Worm (Caenorhabditis elegans): Measurements from ENCODE around the gene fbxb-49.

DNA sequence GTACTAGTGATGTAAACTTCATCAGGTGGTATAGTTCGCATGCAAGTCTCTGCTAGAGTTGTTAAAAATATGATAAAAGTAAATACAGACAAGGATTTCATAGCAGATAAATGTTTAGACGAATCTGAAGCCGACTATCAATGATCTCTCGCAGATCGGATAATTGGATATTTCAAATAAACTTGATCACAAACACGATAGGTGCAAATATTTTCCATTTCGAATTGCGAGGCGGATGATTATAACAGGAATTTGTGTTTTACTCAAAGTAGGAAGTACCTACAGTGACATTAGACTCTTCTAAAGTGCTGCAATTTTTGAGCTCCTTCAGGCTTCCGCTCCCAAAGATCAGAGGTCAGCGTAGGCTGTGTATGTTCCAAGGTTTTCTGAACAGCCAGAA, 21.5 kb downstream of the fbxb-49 start, which contains the start of gene T07H3.7:
- no peak for TF ChIP-seq egl-27 (tag; optimal IDR thresholded peaks at IDR 0.05)
- no peak for TF ChIP-seq C34F6.9 (tag; optimal IDR thresholded peaks at IDR 0.05)
- TF ChIP-seq lin-13 (GFP tag; optimal IDR thresholded peaks at IDR 0.05): no peak
- no peak for TF ChIP-seq unc-55 (GFP tag; optimal IDR thresholded peaks at IDR 0.05)
- no peak for TF ChIP-seq R02D3.7 (tag; optimal IDR thresholded peaks at IDR 0.05)
- no peak for TF ChIP-seq nhr-237 (tag; optimal IDR thresholded peaks at IDR 0.05)
- TF ChIP-seq lin-39 (tag; optimal IDR thresholded peaks at IDR 0.05): no peak
- TF ChIP-seq unc-62 (GFP tag; optimal IDR thresholded peaks at IDR 0.05): no peak

Data from whole organism, L2 larva.